Worm (Caenorhabditis elegans) whole organism, L4 larva: ENCODE measurements around the gene kin-34.
"Not testable (repeated sequence)": the region's sequence is repeated elsewhere in the genome, so short reads cannot be mapped to it uniquely, and the experiment has no call there.

Source experiments
- D1046.2 ChIP-seq: fragments of 200-800 bp; sonication (Bioruptor generic); IDR thresholded peaks from 2 replicates; pipeline ENCODE4 v1.3.6; 2022; ENCODE audit warnings: missing genetic modification characterization, missing compliant biosample characterization
- F10B5.3 ChIP-seq: sonication (generic microtip); optimal IDR thresholded peaks from 2 replicates; lab custom pipeline; 2016; ENCODE audit warnings: mild to moderate bottlenecking, missing genetic modification characterization, missing compliant biosample characterization
- F26F4.8 ChIP-seq: fragments of 200-800 bp; sonication (Bioruptor generic); conservative IDR thresholded peaks from 2 replicates; pipeline ENCODE4 v1.3.6; 2022; ENCODE audit warnings: missing genetic modification characterization, missing compliant biosample characterization
- R02D3.7 ChIP-seq: fragments of 150-350 bp; sonication (generic microtip); optimal IDR thresholded peaks from 3 replicates; lab custom pipeline; 2014; ENCODE audit warnings: missing biosample characterization, missing genetic modification characterization
- ZK337.2 ChIP-seq: fragments of 200-800 bp; sonication (Bioruptor generic); IDR thresholded peaks from 2 replicates; pipeline ENCODE4 v1.3.6; 2022; ENCODE audit warnings: missing genetic modification reagents, missing genetic modification characterization, missing compliant biosample characterization
- ama-1 ChIP-seq: fragments of 150-350 bp; optimal IDR thresholded peaks from 2 replicates; lab custom pipeline; 2014; ENCODE audit warnings: inconsistent platforms, mixed read lengths
- attf-4 ChIP-seq: sonication (generic microtip); optimal IDR thresholded peaks from 3 replicates; lab custom pipeline; 2017; ENCODE audit warnings: missing biosample characterization, missing genetic modification characterization
- ceh-32 ChIP-seq: sonication (generic microtip); optimal IDR thresholded peaks from 2 replicates; lab custom pipeline; 2016; ENCODE audit warnings: mild to moderate bottlenecking, missing genetic modification characterization, missing compliant biosample characterization; ENCODE audit not compliant: poor library complexity
- ceh-44 ChIP-seq: fragments of 200-800 bp; sonication (Bioruptor generic); IDR thresholded peaks from 2 replicates; pipeline ENCODE4 v1.3.6; 2022; ENCODE audit warnings: missing genetic modification reagents, missing genetic modification characterization, missing compliant biosample characterization
- ces-1 ChIP-seq: fragments of 150-350 bp; sonication (generic microtip); optimal IDR thresholded peaks from 4 replicates; lab custom pipeline; 2014; ENCODE audit warnings: missing biosample characterization, missing genetic modification reagents, missing genetic modification characterization
- cey-2 ChIP-seq: sonication (generic microtip); optimal IDR thresholded peaks from 3 replicates; lab custom pipeline; 2017; ENCODE audit warnings: missing genetic modification characterization, mild to moderate bottlenecking, missing compliant biosample characterization, antibody characterized with exemption, borderline replicate concordance; ENCODE audit not compliant: insufficient read depth
- daf-12 ChIP-seq: fragments of 150-350 bp; optimal IDR thresholded peaks from 2 replicates; lab custom pipeline; 2014; ENCODE audit warnings: missing biosample characterization, missing genetic modification reagents, missing genetic modification characterization
- daf-16 ChIP-seq, 3 experiments: sonication (generic microtip); optimal IDR thresholded peaks; 2 replicates each; lab custom pipeline; 2016 to 2017; ENCODE audit warnings: missing genetic modification characterization in 3 of 3, missing genetic modification reagents in 3 of 3, mild to moderate bottlenecking in 2 of 3, missing compliant biosample characterization in 2 of 3, missing biosample characterization in 1 of 3, moderate library complexity in 1 of 3
- daf-19 ChIP-seq: fragments of 200-800 bp; sonication (Bioruptor generic); conservative IDR thresholded peaks from 2 replicates; pipeline ENCODE4 v1.3.6; 2022; ENCODE audit warnings: missing genetic modification characterization, missing compliant biosample characterization
- dmd-9 ChIP-seq: fragments of 200-800 bp; sonication (Bioruptor generic); IDR thresholded peaks from 2 replicates; pipeline ENCODE4 v1.3.6; 2022; ENCODE audit warnings: missing genetic modification reagents, missing genetic modification characterization, missing compliant biosample characterization
- dve-1 ChIP-seq: sonication (generic microtip); optimal IDR thresholded peaks from 2 replicates; lab custom pipeline; 2017; ENCODE audit warnings: antibody characterized with exemption, mild to moderate bottlenecking, missing genetic modification characterization, missing compliant biosample characterization; ENCODE audit not compliant: insufficient read depth
- fkh-10 ChIP-seq: fragments of 150-350 bp; optimal IDR thresholded peaks from 2 replicates; lab custom pipeline; 2014; ENCODE audit warnings: missing biosample characterization, missing genetic modification reagents, missing genetic modification characterization
- gei-8 ChIP-seq: fragments of 200-800 bp; sonication (Bioruptor generic); optimal IDR thresholded peaks from 2 replicates; lab custom pipeline; 2018; ENCODE audit warnings: mild to moderate bottlenecking, missing genetic modification characterization, missing compliant biosample characterization
- hlh-11 ChIP-seq: fragments of 200-800 bp; sonication (Bioruptor generic); optimal IDR thresholded peaks from 2 replicates; lab custom pipeline; 2018; ENCODE audit warnings: mild to moderate bottlenecking, missing genetic modification characterization, missing compliant biosample characterization
- lim-7 ChIP-seq: fragments of 200-800 bp; sonication (Bioruptor generic); IDR thresholded peaks from 2 replicates; pipeline ENCODE4 v1.3.6; 2022; ENCODE audit warnings: missing genetic modification characterization, missing compliant biosample characterization
- lin-13 ChIP-seq: fragments of 150-350 bp; optimal IDR thresholded peaks from 2 replicates; lab custom pipeline; 2014; ENCODE audit warnings: missing biosample characterization, missing genetic modification reagents, missing genetic modification characterization
- lir-3 ChIP-seq: sonication (generic microtip); optimal IDR thresholded peaks from 2 replicates; lab custom pipeline; 2016; ENCODE audit warnings: mild to moderate bottlenecking, missing genetic modification characterization, missing compliant biosample characterization
- lsy-2 ChIP-seq, 2 experiments: fragments of 150-350 bp in 1 of 2; sonication (generic microtip) in 1 of 2; optimal IDR thresholded peaks; 2 replicates each; lab custom pipeline; 2014 to 2017; ENCODE audit warnings: missing biosample characterization in 2 of 2, missing genetic modification characterization in 2 of 2
- madf-5 ChIP-seq, 2 experiments: fragments of 200-800 bp; sonication (Bioruptor generic); IDR thresholded peaks; 2 replicates each; pipeline ENCODE4 v1.3.6; 2022; ENCODE audit warnings: missing compliant biosample characterization in 2 of 2, missing genetic modification characterization in 2 of 2
- madf-9 ChIP-seq: fragments of 200-800 bp; sonication (Bioruptor generic); conservative IDR thresholded peaks from 2 replicates; pipeline ENCODE4 v1.3.6; 2022; ENCODE audit warnings: missing genetic modification reagents, missing genetic modification characterization, missing compliant biosample characterization
- mep-1 ChIP-seq: fragments of 150-350 bp; sonication (generic microtip); optimal IDR thresholded peaks from 3 replicates; lab custom pipeline; 2014; ENCODE audit warnings: missing biosample characterization, missing genetic modification characterization
- mes-2 ChIP-seq: sonication (generic microtip); optimal IDR thresholded peaks from 2 replicates; lab custom pipeline; 2016; ENCODE audit warnings: missing genotype, mild to moderate bottlenecking, missing genetic modification characterization, missing compliant biosample characterization; ENCODE audit not compliant: poor library complexity, severe bottlenecking
- nhr-10 ChIP-seq: fragments of 150-350 bp; optimal IDR thresholded peaks from 2 replicates; lab custom pipeline; 2014; ENCODE audit warnings: missing biosample characterization, missing genetic modification characterization
- nhr-102 ChIP-seq: sonication (generic microtip); optimal IDR thresholded peaks from 2 replicates; lab custom pipeline; 2016; ENCODE audit warnings: mild to moderate bottlenecking, missing genetic modification characterization, moderate library complexity, missing compliant biosample characterization
- nhr-111 ChIP-seq: fragments of 200-800 bp; sonication (Bioruptor generic); optimal IDR thresholded peaks from 2 replicates; lab custom pipeline; 2018; ENCODE audit warnings: mild to moderate bottlenecking, missing genetic modification characterization, missing compliant biosample characterization
- nhr-237 ChIP-seq: sonication (generic microtip); optimal IDR thresholded peaks from 2 replicates; lab custom pipeline; 2017; ENCODE audit warnings: missing biosample characterization, missing genetic modification characterization
- nhr-28 ChIP-seq: fragments of 150-350 bp; optimal IDR thresholded peaks from 2 replicates; lab custom pipeline; 2014; ENCODE audit warnings: missing biosample characterization, missing genetic modification characterization
- nhr-48 ChIP-seq: sonication (generic microtip); optimal IDR thresholded peaks from 2 replicates; lab custom pipeline; 2016; ENCODE audit warnings: mild to moderate bottlenecking, missing genetic modification characterization, missing compliant biosample characterization
- nhr-76 ChIP-seq: fragments of 150-350 bp; optimal IDR thresholded peaks from 2 replicates; lab custom pipeline; 2014; ENCODE audit warnings: missing biosample characterization, missing genetic modification characterization
- php-3 ChIP-seq: fragments of 200-800 bp; sonication (Bioruptor generic); IDR thresholded peaks from 2 replicates; pipeline ENCODE4 v1.3.6; 2022; ENCODE audit warnings: missing genetic modification reagents, missing genetic modification characterization, missing compliant biosample characterization
- pqm-1 ChIP-seq: sonication (generic microtip); optimal IDR thresholded peaks from 2 replicates; lab custom pipeline; 2017; ENCODE audit warnings: missing biosample characterization, missing genetic modification characterization
- rbr-2 ChIP-seq: sonication (generic microtip); optimal IDR thresholded peaks from 2 replicates; lab custom pipeline; 2016; ENCODE audit warnings: missing genotype, missing genetic modification characterization, missing compliant biosample characterization
- sdz-12 ChIP-seq: fragments of 200-800 bp; sonication (Bioruptor generic); optimal IDR thresholded peaks from 2 replicates; lab custom pipeline; 2018; ENCODE audit warnings: mild to moderate bottlenecking, missing genetic modification characterization, missing compliant biosample characterization
- skn-1 ChIP-seq: fragments of 150-350 bp; optimal IDR thresholded peaks from 2 replicates; lab custom pipeline; 2014; ENCODE audit warnings: missing biosample characterization, missing genetic modification characterization
- unc-130 ChIP-seq: sonication (generic microtip); optimal IDR thresholded peaks from 2 replicates; lab custom pipeline; 2016; ENCODE audit warnings: missing genetic modification reagents, missing genetic modification characterization, missing compliant biosample characterization
- unc-39 ChIP-seq: sonication (generic microtip); optimal IDR thresholded peaks from 2 replicates; lab custom pipeline; 2017; ENCODE audit warnings: missing biosample characterization, missing genetic modification characterization
- unc-62 ChIP-seq, 3 experiments: fragments of 150-350 bp in 1 of 3; sonication (generic microtip); optimal IDR thresholded peaks in 2 of 3; peaks in 1 of 3; 1 replicate in 1 of 3; 2 replicates in 2 of 3; lab custom pipeline; 2014 to 2017; ENCODE audit warnings: missing biosample characterization in 3 of 3, missing genetic modification characterization in 3 of 3, missing genetic modification reagents in 3 of 3, missing genotype in 1 of 3
- zag-1 ChIP-seq: fragments of 150-350 bp; optimal IDR thresholded peaks from 2 replicates; lab custom pipeline; 2014; ENCODE audit warnings: missing biosample characterization, missing genetic modification characterization
- zfp-3 ChIP-seq: fragments of 200-800 bp; sonication (Bioruptor generic); conservative IDR thresholded peaks from 2 replicates; pipeline ENCODE4 v1.3.6; 2022; ENCODE audit warnings: missing genetic modification reagents, missing genetic modification characterization, missing compliant biosample characterization
- zip-11 ChIP-seq: fragments of 200-800 bp; sonication (Bioruptor generic); IDR thresholded peaks from 2 replicates; pipeline ENCODE4 v1.3.6; 2022; ENCODE audit warnings: missing genetic modification characterization, missing compliant biosample characterization

kin-34 gene

ce11 chrV:215697-216096 lies 30.3 kb downstream of the kin-34 start:
- TF ChIP-seq madf-5 (GFP tag; IDR thresholded peaks at IDR 0.05; lab: Robert Waterston, UW) (no peak), ceh-32 (tag; lab: Kevin White, UChicago) (no peak), nhr-28 (tag; lab: Kevin White, UChicago) (no peak), madf-9 (GFP tag; lab: Robert Waterston, UW) (no peak), zag-1 (tag; lab: Kevin White, UChicago) (no peak), mep-1 (no peak), nhr-76 (tag; lab: Kevin White, UChicago) (no peak), D1046.2 (GFP tag; lab: Robert Waterston, UW) (no peak), dve-1 (tag; lab: Kevin White, UChicago) (no peak), F26F4.8 (no peak), lim-7 (GFP tag; lab: Robert Waterston, UW) (no peak), R02D3.7 (tag; lab: Kevin White, UChicago) (no peak), unc-130 (GFP tag; lab: Kevin White, UChicago) (no peak), ceh-44 (no peak), attf-4 (no peak), php-3 (GFP tag; lab: Robert Waterston, UW) (no peak), nhr-102 (no peak), ZK337.2 (GFP tag; lab: Robert Waterston, UW) (no peak)
- TF ChIP-seq, all 104 proteins: peak for 0

- not testable (repeated sequence) for TF ChIP-seq sdz-12; lir-3 (tag; lab: Kevin White, UChicago); fkh-10
These were observed 33.3 kb downstream of the kin-34 start, which contains the start of gene DC2.5 for ce11 chrV:212687-213086. DC2.5 (minus strand) TSS chrV:212787.

- TF ChIP-seq pqm-1 (tag; lab: Kevin White, UChicago) = no peak
- no peak for TF ChIP-seq skn-1
- TF ChIP-seq R02D3.7 (tag; lab: Kevin White, UChicago) = no peak
- no peak for TF ChIP-seq daf-12 (tag; lab: Kevin White, UChicago)
- TF ChIP-seq mes-2 (tag; lab: Kevin White, UChicago) = no peak
- no peak for TF ChIP-seq zfp-3
- no peak for TF ChIP-seq nhr-102
- no peak for TF ChIP-seq nhr-237 (tag; lab: Kevin White, UChicago)
- TF ChIP-seq gei-8 = no peak
- peak in 1 of 2 experiments; percentile 37 for TF ChIP-seq unc-62 (GFP tag; optimal IDR thresholded peaks at IDR 0.05 in 1 of 2; lab: Kevin White, UChicago)
- TF ChIP-seq unc-62 (tag; optimal IDR thresholded peaks at IDR 0.05; lab: Kevin White, UChicago) = no peak
- TF ChIP-seq cey-2 (tag; lab: Kevin White, UChicago) = no peak
- no peak for TF ChIP-seq daf-19
- TF ChIP-seq lsy-2 (tag; optimal IDR thresholded peaks at IDR 0.05; lab: Kevin White, UChicago) = peak in 1 of 2 experiments; percentile 46
- no peak for TF ChIP-seq sdz-12
- TF ChIP-seq hlh-11 (tag; lab: Kevin White, UChicago) = no peak
- TF ChIP-seq attf-4 = no peak
- TF ChIP-seq unc-39 (tag; lab: Kevin White, UChicago) = no peak
- TF ChIP-seq zag-1 (tag; lab: Kevin White, UChicago) = no peak
- TF ChIP-seq zip-11 = no peak
- no peak for TF ChIP-seq rbr-2 (tag; lab: Kevin White, UChicago)
- no peak for TF ChIP-seq D1046.2 (GFP tag; lab: Robert Waterston, UW)
- no peak for TF ChIP-seq nhr-48 (tag; lab: Kevin White, UChicago)
- no peak for TF ChIP-seq nhr-111 (GFP tag; lab: Kevin White, UChicago)
- TF ChIP-seq ceh-44 = no peak
- no peak for TF ChIP-seq ces-1
- no peak for TF ChIP-seq lin-13 (GFP tag; lab: Kevin White, UChicago)
- no peak for TF ChIP-seq ama-1 (lab: Kevin White, UChicago)
- TF ChIP-seq madf-9 (GFP tag; lab: Robert Waterston, UW) = no peak
- no peak for TF ChIP-seq dmd-9 (GFP tag; lab: Robert Waterston, UW)
- no peak for TF ChIP-seq F10B5.3 (tag; lab: Kevin White, UChicago)
- TF ChIP-seq nhr-10 = no peak
- TF ChIP-seq daf-16 (GFP tag; optimal IDR thresholded peaks at IDR 0.05; lab: Kevin White, UChicago) = no peak
- TF ChIP-seq daf-16 (tag; optimal IDR thresholded peaks at IDR 0.05; lab: Kevin White, UChicago) = peak; percentile 70
These were observed 34.4 kb downstream of the kin-34 start for ce11 chrV:211388-212168.
